Fruit fly (Drosophila melanogaster) whole organism, adult: ENCODE measurements around the gene GstZ2.

Experiments used
- CG12768 ChIP-seq: fragments of 200-800 bp; sonication (Bioruptor generic); optimal IDR thresholded peaks from 2 replicates; lab custom pipeline; 2017; ENCODE audit warnings: missing biosample characterization, missing genetic modification characterization, mild to moderate bottlenecking, moderate library complexity, missing genetic modification reagents
- CG33017 ChIP-seq: fragments of 200-800 bp; sonication (Bioruptor generic); optimal IDR thresholded peaks from 2 replicates; lab custom pipeline; 2018; ENCODE audit warnings: missing biosample characterization, mild to moderate bottlenecking, missing genetic modification characterization, moderate library complexity
- CG7101 ChIP-seq: fragments of 200-800 bp; sonication (Bioruptor generic); optimal IDR thresholded peaks from 2 replicates; lab custom pipeline; 2018; ENCODE audit warnings: missing biosample characterization, mild to moderate bottlenecking, missing genetic modification characterization, moderate library complexity
- Clk ChIP-seq: fragments of 200-800 bp; sonication (Bioruptor generic); optimal IDR thresholded peaks from 2 replicates; lab custom pipeline; 2017; ENCODE audit warnings: missing biosample characterization, missing genetic modification characterization
- Crg-1 ChIP-seq: fragments of 200-800 bp; sonication (Bioruptor generic); optimal IDR thresholded peaks from 2 replicates; lab custom pipeline; 2016; ENCODE audit warnings: missing biosample characterization, missing genetic modification characterization
- Mnt ChIP-seq: fragments of 200-800 bp; sonication (Bioruptor generic); optimal IDR thresholded peaks from 2 replicates; lab custom pipeline; 2016; ENCODE audit warnings: missing biosample characterization, mild to moderate bottlenecking, missing genetic modification characterization
- kay ChIP-seq: fragments of 200-800 bp; sonication (Bioruptor generic); peaks from one replicate; lab custom pipeline; 2016; ENCODE audit warnings: missing biosample characterization, missing genetic modification characterization, borderline replicate concordance
- tj ChIP-seq: fragments of 200-800 bp; sonication (Bioruptor generic); optimal IDR thresholded peaks from 3 replicates; lab custom pipeline; 2017; ENCODE audit warnings: missing biosample characterization, mild to moderate bottlenecking, missing genetic modification characterization, moderate library complexity

DNA sequence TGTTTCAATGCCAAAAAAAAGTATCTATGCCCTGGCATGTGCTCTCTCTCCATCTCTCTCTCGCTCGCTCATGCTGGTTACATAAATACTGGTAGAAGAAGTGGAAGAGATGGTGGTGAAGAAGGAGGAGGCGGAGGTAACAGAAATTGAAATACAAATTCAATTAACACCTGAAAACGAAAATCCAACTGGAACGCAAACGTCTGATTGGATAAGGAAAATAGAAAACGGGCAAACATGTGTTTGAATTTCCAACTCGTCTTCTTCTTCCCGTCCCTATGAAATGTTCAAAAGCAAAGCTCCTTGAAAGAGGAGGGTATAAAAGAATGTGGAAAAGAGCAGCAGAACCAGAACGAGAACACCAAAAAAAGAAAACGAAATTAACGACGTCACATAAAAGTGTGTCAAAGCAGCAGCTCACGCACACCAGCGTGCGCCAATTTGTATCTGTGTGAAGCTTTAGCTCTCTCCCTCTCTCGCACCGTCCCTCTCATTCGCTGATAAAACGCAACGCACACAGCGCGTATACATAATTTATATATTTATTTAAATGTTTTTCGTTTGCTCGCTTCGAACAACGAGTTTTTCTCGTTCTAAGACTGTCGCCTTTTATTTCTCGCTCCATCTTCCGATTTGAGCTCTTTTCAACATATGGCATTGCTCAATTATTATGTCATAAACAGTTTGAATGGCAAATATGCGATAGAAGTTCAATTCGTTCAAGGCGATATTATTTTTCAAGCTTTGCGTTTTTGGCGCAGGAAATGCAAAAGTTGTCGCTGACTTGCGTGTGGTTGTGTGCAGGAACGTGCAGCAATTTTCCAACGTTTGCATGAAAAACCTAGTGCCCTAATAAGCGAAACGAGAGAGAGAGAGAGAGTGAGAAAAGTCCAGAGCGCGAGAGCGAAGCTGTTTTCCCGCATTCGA is 41.8 kb downstream of the GstZ2 start:
- TF ChIP-seq Mnt (no peak), kay (GFP tag; lab: Kevin White, UChicago) (peak; percentile 73), Clk (GFP tag; lab: Kevin White, UChicago) (no peak), CG33017 (tag; lab: Kevin White, UChicago) (no peak), CG12768 (no peak), tj (GFP tag; lab: Kevin White, UChicago) (peak; percentile 56), CG7101 (tag; lab: Kevin White, UChicago) (no peak), Crg-1 (GFP tag; lab: Kevin White, UChicago) (no peak)
